Fruit fly (Drosophila melanogaster): ENCODE measurements around the gene CG6733.

The CG6733 gene

DNA sequence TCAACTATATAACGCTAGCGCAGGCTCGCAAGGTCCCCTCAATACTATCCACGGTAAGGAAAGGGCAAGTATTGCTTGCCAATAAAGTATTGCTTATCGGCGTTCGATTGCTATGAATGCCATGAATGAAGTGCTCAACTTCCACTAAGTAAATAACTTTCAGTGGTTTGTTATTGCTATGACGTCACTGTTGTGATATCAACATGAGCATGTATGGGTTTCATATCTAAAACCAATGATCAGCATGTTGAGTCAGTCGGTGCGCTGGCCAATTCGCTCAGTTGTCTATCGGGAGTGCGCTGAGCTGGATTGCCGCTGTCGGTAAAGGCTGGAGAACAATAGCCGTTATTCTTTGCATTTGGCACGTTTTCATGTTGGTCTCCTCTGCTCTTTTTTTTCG lies 23.4 kb downstream of the CG6733 start:
- no peak for TF ChIP-seq psq (optimal IDR thresholded peaks at IDR 0.05)
- no peak for TF ChIP-seq usp (GFP tag; optimal IDR thresholded peaks at IDR 0.05)
- TF ChIP-seq EcR (GFP tag; optimal IDR thresholded peaks at IDR 0.05) = no peak
- no peak for TF ChIP-seq Dll (optimal IDR thresholded peaks at IDR 0.05)
- no peak for TF ChIP-seq pan (optimal IDR thresholded peaks at IDR 0.05)
- no peak for TF ChIP-seq CG8478 (optimal IDR thresholded peaks at IDR 0.05)

DNA sequence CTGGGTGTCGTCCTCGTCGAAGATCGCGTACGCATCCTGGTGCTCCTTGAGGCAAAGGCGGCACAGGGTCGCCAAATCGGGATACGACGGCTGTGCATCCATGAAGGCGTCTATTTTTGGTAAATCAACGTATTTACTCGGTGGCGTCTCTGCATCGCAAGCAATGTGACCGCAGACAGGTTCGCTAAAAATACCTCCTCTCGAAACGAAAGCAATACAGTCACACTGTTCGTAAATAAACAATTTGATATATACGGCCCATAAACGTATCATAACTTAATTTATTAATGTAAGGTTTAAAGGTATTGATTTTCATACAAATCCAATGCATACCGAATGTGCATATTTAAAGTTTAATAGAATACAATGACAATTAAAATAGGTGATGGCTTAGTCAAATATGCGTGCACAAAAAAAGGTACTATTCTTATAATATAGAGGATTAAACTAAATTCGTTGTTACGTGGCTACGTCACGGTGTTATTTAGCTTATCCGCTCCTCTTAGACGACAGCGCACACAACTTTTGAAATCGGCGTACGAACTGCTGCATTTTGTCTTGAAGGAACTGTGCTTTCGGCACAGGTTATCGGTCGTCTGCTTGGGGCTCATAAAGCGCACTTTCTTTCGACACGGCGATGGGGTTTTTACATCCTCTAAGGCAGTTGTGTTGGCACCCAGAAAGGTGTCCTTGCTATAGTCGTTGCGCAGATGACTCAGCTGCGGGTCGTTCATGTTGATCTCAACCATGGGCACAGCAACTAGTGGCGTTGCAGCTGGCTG lies 28.9 kb downstream of the CG6733 start, which contains the start of gene CG31365:
TSS of gene CG31365 (minus strand) at position 182 of the 782 bp plus-strand sequence.
- TF ChIP-seq pan (optimal IDR thresholded peaks at IDR 0.05) (no peak), usp (GFP tag; optimal IDR thresholded peaks at IDR 0.05) (no peak), Dll (optimal IDR thresholded peaks at IDR 0.05) (no peak), CG8478 (optimal IDR thresholded peaks at IDR 0.05) (no peak), EcR (GFP tag; optimal IDR thresholded peaks at IDR 0.05) (no peak), psq (optimal IDR thresholded peaks at IDR 0.05) (no peak)

DNA sequence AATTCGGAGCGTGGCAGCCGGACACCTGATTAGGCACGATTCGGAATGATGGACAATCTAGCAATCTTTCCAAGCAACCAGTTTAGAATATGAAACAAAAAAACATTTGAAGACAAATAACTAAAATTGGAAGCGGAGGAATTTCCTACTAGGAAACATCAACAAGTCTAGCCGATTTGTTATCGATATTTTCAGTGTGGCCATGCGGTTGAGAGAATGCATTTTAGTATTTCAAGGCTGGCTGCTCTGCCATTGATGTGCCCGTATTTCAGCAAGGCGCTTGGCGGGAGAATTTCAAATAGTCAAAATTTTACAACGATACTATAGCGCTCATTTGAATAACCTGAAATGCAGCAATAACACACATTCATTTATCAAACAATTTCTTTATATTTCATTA lies 30.3 kb downstream of the CG6733 start, which contains the start of gene CG31457:
TSS of gene CG31457 (minus strand) at position 186 of the 400 bp plus-strand sequence.
- no peak for TF ChIP-seq usp (GFP tag; optimal IDR thresholded peaks at IDR 0.05)
- TF ChIP-seq psq (optimal IDR thresholded peaks at IDR 0.05) = no peak
- no peak for TF ChIP-seq CG8478 (optimal IDR thresholded peaks at IDR 0.05)
- no peak for TF ChIP-seq Dll (optimal IDR thresholded peaks at IDR 0.05)
- no peak for TF ChIP-seq pan (optimal IDR thresholded peaks at IDR 0.05)
- TF ChIP-seq EcR (GFP tag; optimal IDR thresholded peaks at IDR 0.05) = no peak

DNA sequence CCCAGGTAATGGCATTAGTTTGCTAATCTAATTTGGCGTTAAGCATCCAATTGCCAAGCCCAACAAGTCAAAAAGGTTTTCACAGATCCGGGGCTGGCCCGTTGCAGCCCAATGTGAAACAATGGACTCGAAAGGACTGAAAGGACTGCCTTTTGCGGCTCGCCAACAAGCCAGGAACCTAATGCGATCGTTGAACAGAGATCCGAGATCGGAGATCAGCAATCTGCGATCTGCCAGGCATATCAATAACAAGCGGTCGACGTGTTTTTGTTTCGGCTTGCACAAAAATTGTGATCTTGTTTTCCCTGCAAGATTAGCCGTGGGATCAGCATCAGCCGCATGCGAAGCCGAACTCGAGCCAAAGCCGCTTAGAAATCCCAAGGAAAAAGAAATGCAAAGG lies 32.1 kb downstream of the CG6733 start:
- TF ChIP-seq psq (optimal IDR thresholded peaks at IDR 0.05) (no peak), pan (optimal IDR thresholded peaks at IDR 0.05) (no peak), Dll (optimal IDR thresholded peaks at IDR 0.05) (no peak), CG8478 (optimal IDR thresholded peaks at IDR 0.05) (no peak), EcR (GFP tag; optimal IDR thresholded peaks at IDR 0.05) (no peak), usp (GFP tag; optimal IDR thresholded peaks at IDR 0.05) (no peak)

DNA sequence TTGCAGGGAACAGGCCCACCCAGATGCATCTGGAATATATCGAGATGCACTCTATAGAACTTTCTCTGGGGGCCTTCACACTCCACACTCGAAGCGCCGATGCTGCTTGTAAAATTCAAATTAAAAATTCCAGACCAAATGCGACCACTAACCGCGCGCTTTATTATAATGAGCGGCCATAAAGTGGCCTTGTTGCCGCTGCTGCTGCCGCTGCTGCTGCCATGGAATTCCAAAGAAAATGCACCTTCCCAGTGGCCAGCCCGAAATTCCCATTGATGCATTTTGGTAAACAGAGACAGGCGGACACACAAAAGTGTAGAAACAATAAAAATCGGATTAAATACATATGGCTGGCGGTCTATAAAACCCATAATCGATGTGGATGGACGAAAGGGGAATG lies 32.7 kb downstream of the CG6733 start:
- TF ChIP-seq Dll (optimal IDR thresholded peaks at IDR 0.05) = no peak
- TF ChIP-seq psq (optimal IDR thresholded peaks at IDR 0.05) = no peak
- TF ChIP-seq CG8478 (optimal IDR thresholded peaks at IDR 0.05) = no peak
- no peak for TF ChIP-seq pan (optimal IDR thresholded peaks at IDR 0.05)
- no peak for TF ChIP-seq usp (GFP tag; optimal IDR thresholded peaks at IDR 0.05)
- TF ChIP-seq EcR (GFP tag; optimal IDR thresholded peaks at IDR 0.05) = no peak

DNA sequence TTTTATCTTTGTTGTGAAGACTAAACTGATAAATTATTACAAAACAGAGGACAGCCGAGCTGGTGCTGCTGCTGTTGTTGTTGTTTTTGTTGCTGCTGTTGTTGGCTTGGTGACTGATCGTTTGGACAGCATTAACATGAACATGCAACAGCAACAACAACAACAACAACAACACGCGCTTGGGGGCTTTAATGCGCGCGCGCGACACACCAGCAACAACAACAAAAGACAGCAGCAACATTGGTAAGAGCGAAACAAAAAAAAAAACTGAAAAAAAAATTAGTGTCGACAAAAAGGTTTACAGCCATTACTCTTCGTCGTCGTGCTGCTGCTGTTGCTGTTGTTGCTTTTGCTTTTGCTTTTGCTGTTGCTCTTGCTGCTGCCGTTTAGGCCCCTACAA lies 33.4 kb downstream of the CG6733 start:
- TF ChIP-seq usp (GFP tag; optimal IDR thresholded peaks at IDR 0.05) (no peak), pan (optimal IDR thresholded peaks at IDR 0.05) (no peak), CG8478 (optimal IDR thresholded peaks at IDR 0.05) (no peak), psq (optimal IDR thresholded peaks at IDR 0.05) (no peak), Dll (optimal IDR thresholded peaks at IDR 0.05) (no peak), EcR (GFP tag; optimal IDR thresholded peaks at IDR 0.05) (no peak)

DNA sequence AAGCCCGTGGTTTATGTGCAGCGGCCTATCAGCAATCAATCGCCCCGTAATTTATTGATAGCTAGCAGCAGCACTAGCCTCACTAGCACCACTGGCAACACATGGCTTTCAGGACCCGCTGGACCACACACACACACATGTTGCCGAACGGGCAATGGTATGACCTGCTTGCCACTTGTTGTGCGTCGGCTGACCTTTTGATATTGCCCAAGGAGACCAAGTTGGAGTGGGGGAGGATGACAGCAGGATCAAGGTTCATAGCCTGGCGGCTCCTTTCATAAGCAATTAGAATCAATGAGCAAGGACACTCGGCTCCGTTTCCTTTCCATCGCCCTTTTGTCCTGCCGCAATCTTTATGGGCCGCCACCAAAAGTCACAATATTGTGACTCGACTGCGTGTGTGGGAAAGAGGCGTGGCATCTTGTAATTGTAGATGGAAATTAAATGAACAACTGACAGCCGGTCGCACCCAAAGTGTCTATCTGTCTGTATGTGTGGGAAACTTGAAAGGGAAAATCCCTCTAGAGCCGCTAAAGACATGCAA lies 33.9 kb downstream of the CG6733 start:
- TF ChIP-seq CG8478 (optimal IDR thresholded peaks at IDR 0.05) = no peak
- TF ChIP-seq pan (optimal IDR thresholded peaks at IDR 0.05) = no peak
- TF ChIP-seq usp (GFP tag; optimal IDR thresholded peaks at IDR 0.05) = no peak

DNA sequence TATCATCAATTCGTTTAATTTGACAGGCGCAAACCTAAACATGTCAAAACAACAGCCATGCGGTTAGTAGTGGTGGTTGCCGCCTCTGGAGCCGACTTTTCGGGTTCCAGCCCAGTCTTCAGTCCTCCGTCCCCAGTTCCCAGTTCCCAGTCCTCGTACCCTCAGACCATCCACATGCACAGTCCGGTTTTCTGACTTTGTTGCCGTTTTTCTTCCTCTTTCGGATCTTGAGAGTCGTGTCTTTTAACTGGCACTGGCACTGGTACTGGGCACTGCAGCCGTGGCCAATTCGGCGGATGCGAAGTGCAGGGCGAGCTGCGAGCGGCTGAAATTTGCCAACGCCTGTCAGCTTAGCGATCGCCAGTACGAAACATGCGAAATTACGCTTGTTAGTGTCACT lies 34.8 kb downstream of the CG6733 start:
- TF ChIP-seq pan (optimal IDR thresholded peaks at IDR 0.05) (no peak), CG8478 (optimal IDR thresholded peaks at IDR 0.05) (no peak), EcR (GFP tag; optimal IDR thresholded peaks at IDR 0.05) (no peak), psq (optimal IDR thresholded peaks at IDR 0.05) (no peak), Dll (optimal IDR thresholded peaks at IDR 0.05) (no peak), usp (GFP tag; optimal IDR thresholded peaks at IDR 0.05) (no peak)

DNA sequence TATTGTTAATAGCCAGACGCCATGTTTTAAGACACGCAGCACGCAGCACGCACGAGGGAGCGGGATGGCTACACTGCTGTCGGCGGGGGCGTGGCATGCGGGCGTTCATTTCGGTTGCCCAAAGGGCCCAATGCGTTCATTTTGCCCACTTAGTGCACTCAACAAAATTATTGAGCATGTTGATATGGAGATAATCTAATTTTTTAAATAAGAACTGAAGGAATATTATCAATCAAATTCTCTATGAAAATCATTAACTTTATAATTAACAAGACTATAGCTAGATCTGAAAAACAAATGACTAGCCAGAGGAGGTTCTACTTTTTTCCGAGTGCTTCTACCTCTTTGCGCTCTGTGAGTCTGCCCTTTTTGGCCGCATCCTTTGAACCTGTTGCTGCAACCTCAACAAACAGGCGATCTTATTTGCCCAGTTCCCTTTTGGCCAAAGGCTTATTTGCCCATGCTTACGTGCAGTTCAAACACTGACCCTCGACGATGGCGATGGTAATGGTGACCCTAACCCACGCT lies 35.8 kb downstream of the CG6733 start:
- TF ChIP-seq usp (GFP tag; optimal IDR thresholded peaks at IDR 0.05) (no peak), pan (optimal IDR thresholded peaks at IDR 0.05) (no peak), Dll (optimal IDR thresholded peaks at IDR 0.05) (no peak), psq (optimal IDR thresholded peaks at IDR 0.05) (no peak)

DNA sequence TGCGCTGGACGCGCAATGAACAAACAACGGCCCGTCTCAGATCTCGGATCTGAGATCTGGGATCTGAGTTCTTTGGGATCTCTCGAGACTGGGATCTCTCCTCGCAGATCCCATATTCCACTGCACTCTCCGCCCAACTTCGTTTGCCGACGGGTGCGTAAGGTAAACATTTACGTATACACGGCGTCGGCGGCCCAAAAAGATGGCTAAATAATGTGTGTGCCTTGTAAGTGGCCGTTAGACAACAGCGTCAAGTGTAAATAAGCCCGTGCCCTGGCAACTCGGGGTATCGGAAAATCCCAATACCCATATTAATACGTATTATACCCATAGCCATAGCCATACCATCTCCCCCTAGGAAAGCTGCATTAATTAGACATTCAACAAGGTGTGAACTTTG lies 37.2 kb downstream of the CG6733 start:
- no peak for TF ChIP-seq CG8478 (optimal IDR thresholded peaks at IDR 0.05)
- TF ChIP-seq EcR (GFP tag; optimal IDR thresholded peaks at IDR 0.05) = no peak
- no peak for TF ChIP-seq psq (optimal IDR thresholded peaks at IDR 0.05)
- TF ChIP-seq pan (optimal IDR thresholded peaks at IDR 0.05) = no peak
- no peak for TF ChIP-seq usp (GFP tag; optimal IDR thresholded peaks at IDR 0.05)
- no peak for TF ChIP-seq Dll (optimal IDR thresholded peaks at IDR 0.05)

DNA sequence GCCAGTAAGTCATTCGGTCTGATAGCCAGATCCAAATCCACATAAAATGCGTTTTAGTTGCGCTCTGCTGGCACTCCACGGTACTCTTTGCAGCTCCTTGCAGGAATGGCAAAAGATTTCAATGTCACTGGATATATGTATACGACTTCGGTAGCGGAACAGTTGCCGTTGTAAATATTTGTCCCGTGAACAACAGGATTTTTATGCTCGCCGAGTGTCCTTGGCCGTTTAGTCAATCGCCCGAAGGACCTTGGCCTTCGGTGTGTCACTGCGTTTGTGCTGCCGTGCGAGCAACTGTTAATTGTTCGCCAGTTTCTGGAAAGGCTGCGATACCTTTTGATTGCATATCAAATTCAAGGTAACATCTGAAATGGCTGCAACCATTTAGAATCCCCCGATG lies 40.9 kb downstream of the CG6733 start:
- no peak for TF ChIP-seq usp (GFP tag; optimal IDR thresholded peaks at IDR 0.05)
- no peak for TF ChIP-seq pan (optimal IDR thresholded peaks at IDR 0.05)
- no peak for TF ChIP-seq CG8478 (optimal IDR thresholded peaks at IDR 0.05)
- no peak for TF ChIP-seq Dll (optimal IDR thresholded peaks at IDR 0.05)
- no peak for TF ChIP-seq EcR (GFP tag; optimal IDR thresholded peaks at IDR 0.05)
- no peak for TF ChIP-seq psq (optimal IDR thresholded peaks at IDR 0.05)

DNA sequence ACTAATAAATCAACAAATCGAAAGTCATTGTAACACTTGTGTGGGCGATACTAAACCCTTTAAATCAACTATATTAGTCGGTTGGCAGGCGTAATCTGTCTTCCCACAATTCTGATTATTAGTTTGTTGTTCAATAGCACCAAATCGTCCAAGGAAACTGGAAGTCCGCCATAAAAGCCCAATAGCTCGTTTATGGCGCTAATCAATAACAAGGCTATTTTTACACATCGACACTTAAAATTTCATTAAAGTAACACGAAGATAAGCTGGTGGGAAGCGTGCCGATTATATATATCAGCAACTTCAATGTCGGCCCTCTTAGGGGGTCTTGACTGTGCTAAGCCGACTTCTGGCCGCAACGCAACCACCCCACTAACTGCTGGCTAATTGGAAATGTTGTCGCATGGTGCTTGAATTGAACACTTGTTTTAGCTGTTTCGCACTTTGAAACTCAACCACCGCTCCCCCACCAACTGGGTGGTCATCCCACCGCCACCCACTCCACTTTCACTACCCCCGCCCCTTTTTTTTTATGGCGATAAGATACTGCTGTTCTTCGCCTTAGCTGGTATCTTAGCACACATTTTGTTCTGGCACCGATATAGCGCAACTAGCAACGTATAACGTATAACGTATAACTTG lies 41.6 kb downstream of the CG6733 start:
- TF ChIP-seq psq (optimal IDR thresholded peaks at IDR 0.05) (no peak), EcR (GFP tag; optimal IDR thresholded peaks at IDR 0.05) (no peak), CG8478 (optimal IDR thresholded peaks at IDR 0.05) (no peak), pan (optimal IDR thresholded peaks at IDR 0.05) (no peak), Dll (optimal IDR thresholded peaks at IDR 0.05) (no peak), usp (GFP tag; optimal IDR thresholded peaks at IDR 0.05) (no peak)
